Fruit fly (Drosophila melanogaster) whole organism, adult: ENCODE measurements around the gene CG43165.

Experiments used
- CG14711 ChIP-seq: fragments of 200-800 bp; sonication (Bioruptor generic); optimal IDR thresholded peaks from 2 replicates; lab custom pipeline; 2018; ENCODE audit warnings: missing biosample characterization, mild to moderate bottlenecking, missing genetic modification characterization, moderate library complexity
- CG7045 ChIP-seq: fragments of 200-800 bp; sonication (Bioruptor generic); optimal IDR thresholded peaks from 2 replicates; lab custom pipeline; 2017; ENCODE audit warnings: missing biosample characterization, mild to moderate bottlenecking, missing genetic modification characterization
- Clk ChIP-seq: fragments of 200-800 bp; sonication (Bioruptor generic); optimal IDR thresholded peaks from 2 replicates; lab custom pipeline; 2017; ENCODE audit warnings: missing biosample characterization, missing genetic modification characterization
- Crg-1 ChIP-seq: fragments of 200-800 bp; sonication (Bioruptor generic); optimal IDR thresholded peaks from 2 replicates; lab custom pipeline; 2016; ENCODE audit warnings: missing biosample characterization, missing genetic modification characterization
- Hr96 ChIP-seq: fragments of 200-800 bp; sonication (Bioruptor generic); optimal IDR thresholded peaks from 2 replicates; lab custom pipeline; 2016; ENCODE audit warnings: missing biosample characterization, missing genetic modification characterization
- Mnt ChIP-seq: fragments of 200-800 bp; sonication (Bioruptor generic); optimal IDR thresholded peaks from 2 replicates; lab custom pipeline; 2016; ENCODE audit warnings: missing biosample characterization, mild to moderate bottlenecking, missing genetic modification characterization
- cic ChIP-seq: fragments of 200-800 bp; sonication (Bioruptor generic); optimal IDR thresholded peaks from 2 replicates; lab custom pipeline; 2017; ENCODE audit warnings: missing biosample characterization, mild to moderate bottlenecking, missing genetic modification characterization, moderate library complexity
- kay ChIP-seq: fragments of 200-800 bp; sonication (Bioruptor generic); peaks from one replicate; lab custom pipeline; 2016; ENCODE audit warnings: missing biosample characterization, missing genetic modification characterization, borderline replicate concordance
- ovo ChIP-seq: fragments of 200-800 bp; sonication (Bioruptor generic); optimal IDR thresholded peaks from 2 replicates; lab custom pipeline; 2016; ENCODE audit warnings: missing biosample characterization, missing genetic modification characterization
- pad ChIP-seq: fragments of 200-800 bp; sonication (Bioruptor generic); optimal IDR thresholded peaks from 3 replicates; lab custom pipeline; 2017; ENCODE audit warnings: missing biosample characterization, missing genetic modification characterization, mild to moderate bottlenecking, moderate library complexity, missing genetic modification reagents
- tj ChIP-seq: fragments of 200-800 bp; sonication (Bioruptor generic); optimal IDR thresholded peaks from 3 replicates; lab custom pipeline; 2017; ENCODE audit warnings: missing biosample characterization, mild to moderate bottlenecking, missing genetic modification characterization, moderate library complexity
- toe ChIP-seq: fragments of 200-800 bp; sonication (Bioruptor generic); optimal IDR thresholded peaks from 2 replicates; lab custom pipeline; 2016; ENCODE audit warnings: missing biosample characterization, missing genetic modification characterization

dm6 chr2L:3670481-3670880 is 24.3 kb downstream of the CG43165 start, which contains the start of gene Sfp24Bc:
- TF ChIP-seq CG14711 (no peak), Hr96 (no peak), CG7045 (GFP tag; lab: Kevin White, UChicago) (no peak), Crg-1 (no peak), tj (GFP tag; lab: Kevin White, UChicago) (no peak), Clk (GFP tag; lab: Kevin White, UChicago) (no peak), pad (no peak), toe (GFP tag; lab: Kevin White, UChicago) (no peak), cic (no peak), ovo (GFP tag; lab: Kevin White, UChicago) (no peak), Mnt (GFP tag; lab: Kevin White, UChicago) (no peak), kay (GFP tag; lab: Kevin White, UChicago) (no peak)
